Fruit fly (Drosophila melanogaster): ENCODE data around the gene Ulp1.

The Ulp1 gene

DNA sequence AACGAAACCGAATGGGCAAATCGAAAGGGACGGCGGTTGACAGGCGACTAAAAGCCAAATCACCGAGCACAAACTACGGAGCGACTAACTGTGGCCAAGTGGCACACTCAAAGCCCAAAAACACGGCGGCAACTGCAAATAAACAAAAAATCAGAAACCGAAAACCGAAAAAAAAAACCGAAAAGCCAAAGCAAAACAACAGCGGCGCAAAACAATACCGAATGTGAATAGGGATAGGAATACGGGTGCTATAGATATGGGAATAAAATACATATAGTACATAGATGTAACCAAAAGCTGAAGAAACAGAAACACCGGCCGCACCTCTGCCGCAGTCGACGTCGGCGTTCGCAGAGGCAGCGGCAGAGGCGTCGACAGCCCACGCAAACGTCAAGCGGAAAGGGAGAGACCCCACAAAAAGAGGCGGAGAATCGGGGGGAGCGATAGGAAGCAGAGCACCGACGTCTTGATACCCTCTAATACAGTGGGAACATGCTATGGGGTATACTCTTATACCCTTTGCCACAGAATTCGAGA, 40.9 kb downstream of the Ulp1 start, which contains the start of gene RhoGAP18B (continued):
- TF ChIP-seq Ravus (GFP tag; IDR thresholded peaks at IDR 0.05): no peak
- peak; percentile 46 for TF ChIP-seq Deaf1 (tag; optimal IDR thresholded peaks at IDR 0.05)

DNA sequence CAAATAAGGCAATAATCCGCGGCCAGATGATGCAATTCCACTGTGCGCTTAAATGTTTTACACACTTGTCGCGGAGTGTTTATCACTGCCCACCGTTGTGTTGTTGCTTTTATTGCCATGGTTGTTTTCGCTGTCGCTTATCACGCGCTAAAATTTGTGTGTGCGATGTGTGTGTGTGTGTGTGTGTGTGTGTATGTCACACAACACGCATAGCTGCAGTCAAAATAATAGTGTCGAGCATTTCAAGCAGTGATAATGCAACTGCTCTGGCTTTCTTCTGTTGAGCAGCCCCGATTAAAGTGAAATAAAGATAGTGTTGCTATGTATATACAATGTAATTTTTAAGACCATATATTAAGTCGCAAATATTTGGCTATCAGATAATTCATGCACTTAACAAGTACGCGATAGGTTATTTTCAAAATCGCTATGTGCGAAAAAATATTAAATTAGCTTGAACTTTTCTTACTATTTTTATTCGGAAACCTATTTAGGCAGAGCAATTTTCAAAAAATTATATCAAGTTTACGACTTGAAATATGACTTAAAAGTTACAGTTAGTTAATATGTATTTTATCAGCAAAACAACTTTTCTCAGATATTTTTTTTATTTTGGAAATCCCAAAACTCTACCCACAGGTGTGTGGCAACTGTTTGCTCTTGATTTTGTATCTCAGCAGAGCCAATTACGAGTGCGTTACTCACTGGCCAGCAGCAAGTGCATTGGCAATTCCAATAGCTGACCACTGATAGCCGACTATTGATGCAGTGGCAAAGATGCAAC, 41.6 kb downstream of the Ulp1 start:
- TF ChIP-seq CG3163 (GFP tag; optimal IDR thresholded peaks at IDR 0.05): no peak
- no peak for TF ChIP-seq CG12071 (GFP tag; optimal IDR thresholded peaks at IDR 0.05)
- no peak for TF ChIP-seq CG4730 (GFP tag; IDR thresholded peaks at IDR 0.05)
- no peak for TF ChIP-seq Atf3 (GFP tag; optimal IDR thresholded peaks at IDR 0.05)
- no peak for TF ChIP-seq CG32767 (GFP tag; IDR thresholded peaks at IDR 0.05)
- TF ChIP-seq dmrt99B (tag; optimal IDR thresholded peaks at IDR 0.05): peak; percentile 70
- TF ChIP-seq ase (GFP tag; IDR thresholded peaks at IDR 0.05): no peak; the same call in 2 of the 3 replicates
- TF ChIP-seq B-H2 (GFP tag; optimal IDR thresholded peaks at IDR 0.05): no peak
- peak; percentile 49 for TF ChIP-seq org-1 (GFP tag; optimal IDR thresholded peaks at IDR 0.05)
- no peak for TF ChIP-seq CG5953 (GFP tag; IDR thresholded peaks at IDR 0.05)
- no peak for TF ChIP-seq CG2116 (GFP tag; optimal IDR thresholded peaks at IDR 0.05)
- TF ChIP-seq cg (GFP tag; optimal IDR thresholded peaks at IDR 0.05): peak; percentile 55
- TF ChIP-seq tna (GFP tag; IDR thresholded peaks at IDR 0.05; ENCODE audit: partially characterized antibody): no peak
- TF ChIP-seq CG30403 (GFP tag; optimal IDR thresholded peaks at IDR 0.05): peak; percentile 50
- TF ChIP-seq Nf-YA (GFP tag; IDR thresholded peaks at IDR 0.05): no peak
- TF ChIP-seq Dfd (GFP tag; optimal IDR thresholded peaks at IDR 0.05): no peak
- no peak for TF ChIP-seq CG7928 (GFP tag; optimal IDR thresholded peaks at IDR 0.05)
- TF ChIP-seq Hey (tag; optimal IDR thresholded peaks at IDR 0.05): no peak
- no peak for TF ChIP-seq CG17802 (tag; optimal IDR thresholded peaks at IDR 0.05)
- TF ChIP-seq Xrp1 (GFP tag; IDR thresholded peaks at IDR 0.05): peak; percentile 7; the same call in 1 of the 2 replicates
- TF ChIP-seq HmgD (GFP tag; optimal IDR thresholded peaks at IDR 0.05): no peak
- TF ChIP-seq Rx (GFP tag; IDR thresholded peaks at IDR 0.05): no peak
- TF ChIP-seq Stat92E (GFP tag; optimal IDR thresholded peaks at IDR 0.05): no peak
- TF ChIP-seq seq (GFP tag; IDR thresholded peaks at IDR 0.05): no peak
- no peak for TF ChIP-seq Drgx (GFP tag; IDR thresholded peaks at IDR 0.05)
- no peak for TF ChIP-seq CG9609 (GFP tag; optimal IDR thresholded peaks at IDR 0.05)
- no peak for TF ChIP-seq PHDP (tag; optimal IDR thresholded peaks at IDR 0.05)
- TF ChIP-seq CG6689 (GFP tag; IDR thresholded peaks at IDR 0.05): no peak
- peak; percentile 56 for TF ChIP-seq CG2120 (GFP tag; optimal IDR thresholded peaks at IDR 0.05)
- TF ChIP-seq ftz-f1 (GFP tag; optimal IDR thresholded peaks at IDR 0.05): no peak
- TF ChIP-seq nmo (GFP tag; optimal IDR thresholded peaks at IDR 0.05): peak; percentile 50
- peak; percentile 51 for TF ChIP-seq bcd (GFP tag; optimal IDR thresholded peaks at IDR 0.05)
- TF ChIP-seq CG6175 (GFP tag; IDR thresholded peaks at IDR 0.05): no peak
- no peak for TF ChIP-seq Myb (GFP tag; optimal IDR thresholded peaks at IDR 0.05)
- TF ChIP-seq CG9727 (GFP tag; optimal IDR thresholded peaks at IDR 0.05): peak; percentile 53
- no peak for TF ChIP-seq CG17359 (tag; optimal IDR thresholded peaks at IDR 0.05)
- TF ChIP-seq gfzf (GFP tag; optimal IDR thresholded peaks at IDR 0.05): no peak
- no peak for TF ChIP-seq Ravus (GFP tag; IDR thresholded peaks at IDR 0.05)
- TF ChIP-seq lov (optimal IDR thresholded peaks at IDR 0.05): no peak
- TF ChIP-seq lov (GFP tag; IDR thresholded peaks at IDR 0.05): no peak
- TF ChIP-seq CG1529 (GFP tag; optimal IDR thresholded peaks at IDR 0.05): no peak
- peak; percentile 47; the same call in 1 of the 2 replicates for TF ChIP-seq Rfx (GFP tag; IDR thresholded peaks at IDR 0.05)
- TF ChIP-seq CG12219 (GFP tag; optimal IDR thresholded peaks at IDR 0.05): no peak
- peak; percentile 22 for TF ChIP-seq D19A (tag; optimal IDR thresholded peaks at IDR 0.05)
- TF ChIP-seq sqz (GFP tag; optimal IDR thresholded peaks at IDR 0.05): no peak
- TF ChIP-seq Bdp1 (GFP tag; optimal IDR thresholded peaks at IDR 0.05): no peak

All from whole organism, embryonic.